Worm (Caenorhabditis elegans): ENCODE data around the gene F56C9.8.

The F56C9.8 gene

DNA sequence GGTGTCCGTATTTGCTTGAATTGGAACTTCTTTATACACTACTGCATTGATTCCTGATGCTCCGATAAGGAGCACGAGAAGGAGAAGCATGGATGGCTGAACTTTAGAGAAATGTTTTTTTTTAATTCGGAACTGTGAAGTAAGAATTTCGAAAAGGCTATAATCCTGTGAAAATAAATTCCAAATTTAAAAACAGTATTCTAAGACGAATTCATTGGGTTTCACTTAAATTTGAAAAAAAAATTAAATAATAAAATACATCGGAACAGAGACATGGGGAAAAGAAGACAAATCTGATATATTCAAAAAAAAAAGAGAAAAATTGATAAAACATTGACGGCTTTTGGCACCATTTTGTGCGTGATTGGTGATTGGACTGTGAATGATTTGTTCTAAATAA, 33.5 kb downstream of the F56C9.8 start, which contains the start of gene pho-5:
Gene pho-5, minus strand, starts transcription at position 101 of the 400 bp plus-strand sequence.
- no peak for TF ChIP-seq ets-4 (tag; optimal IDR thresholded peaks at IDR 0.05)
- TF ChIP-seq pax-1 (tag; optimal IDR thresholded peaks at IDR 0.05): no peak
- no peak for TF ChIP-seq pat-9 (tag; optimal IDR thresholded peaks at IDR 0.05)
- no peak for TF ChIP-seq hlh-6 (tag; optimal IDR thresholded peaks at IDR 0.05)
- no peak for TF ChIP-seq mec-3 (tag; optimal IDR thresholded peaks at IDR 0.05; ENCODE audit: borderline replicate concordance)

DNA sequence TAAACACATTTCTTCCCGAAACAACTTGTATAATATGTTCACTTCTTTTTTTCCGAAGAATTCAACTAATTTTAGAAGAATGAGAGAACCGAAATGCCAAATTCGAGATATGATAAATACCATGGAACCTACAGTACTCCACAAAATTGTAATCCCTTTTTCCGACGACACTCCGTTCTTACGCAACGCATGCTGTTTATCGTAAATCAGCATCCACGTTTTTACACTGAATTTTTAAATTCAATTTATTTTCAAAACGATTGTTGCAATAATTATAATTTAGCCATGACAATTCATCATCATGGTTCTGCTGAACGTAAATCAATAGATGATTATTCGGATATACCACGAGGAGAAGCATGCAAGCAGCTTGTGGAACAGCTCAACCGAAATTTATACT, 38.1 kb downstream of the F56C9.8 start, which contains the start of gene B0361.3:
Gene B0361.3, plus strand, starts transcription at position 284 of the 400 bp plus-strand sequence.
- TF ChIP-seq unc-42 (tag; optimal IDR thresholded peaks at IDR 0.05) (peak; percentile 2), pqm-1 (tag; optimal IDR thresholded peaks at IDR 0.05) (no peak)

ce11 chrIII:7278491-7278890, 40.8 kb downstream of the F56C9.8 start:
- TF ChIP-seq elt-2 (tag; optimal IDR thresholded peaks at IDR 0.05) (no peak), C08G9.2 (tag; optimal IDR thresholded peaks at IDR 0.05) (no peak), hlh-15 (tag; optimal IDR thresholded peaks at IDR 0.05) (no peak), pros-1 (tag; optimal IDR thresholded peaks at IDR 0.05) (no peak), nfya-1 (tag; optimal IDR thresholded peaks at IDR 0.05) (no peak), ref-2 (tag; optimal IDR thresholded peaks at IDR 0.05) (no peak), sox-4 (tag; optimal IDR thresholded peaks at IDR 0.05) (no peak), pha-4 (tag; optimal IDR thresholded peaks at IDR 0.05) (no peak), ahr-1 (tag; optimal IDR thresholded peaks at IDR 0.05) (no peak), F13H6.1 (tag; optimal IDR thresholded peaks at IDR 0.05) (no peak), unc-3 (GFP tag; conservative IDR thresholded peaks at IDR 0.05) (no peak), unc-3 (tag; optimal IDR thresholded peaks at IDR 0.05) (no peak), ceh-34 (tag; optimal IDR thresholded peaks at IDR 0.05) (no peak), pha-2 (tag; optimal IDR thresholded peaks at IDR 0.05) (no peak), gmeb-2 (tag; optimal IDR thresholded peaks at IDR 0.05) (no peak), Y22D7AL.16 (tag; optimal IDR thresholded peaks at IDR 0.05) (no peak), fkh-10 (GFP tag; optimal IDR thresholded peaks at IDR 0.05) (no peak)

DNA sequence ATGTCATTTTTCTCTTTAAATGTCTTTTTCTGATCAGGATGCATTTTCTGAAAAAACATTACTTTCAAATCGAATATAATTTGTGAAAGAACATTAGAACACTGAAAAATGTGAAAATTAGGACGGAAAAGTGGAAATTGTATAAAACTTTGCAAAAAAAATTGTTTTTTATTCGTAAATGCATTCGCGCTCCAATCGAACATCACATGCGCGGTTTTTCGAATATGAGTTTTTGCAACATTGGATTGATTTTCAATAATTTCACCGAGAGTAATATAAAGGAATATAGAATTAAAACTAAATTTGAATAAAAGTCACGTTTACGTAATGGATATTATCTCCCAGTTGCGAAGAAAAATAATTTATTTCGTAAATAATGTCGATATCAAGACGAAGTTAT, 42.1 kb downstream of the F56C9.8 start, which contains the start of the genes spot-1 and B0361.11:
Gene spot-1, minus strand, starts transcription at position 47 of the 400 bp plus-strand sequence.
Gene B0361.11, plus strand, starts transcription at position 372 of the 400 bp plus-strand sequence.
- TF ChIP-seq ceh-45 (GFP tag; IDR thresholded peaks at IDR 0.05): no peak
- TF ChIP-seq hlh-30 (tag; optimal IDR thresholded peaks at IDR 0.05; ENCODE audit: insufficient read depth): peak; percentile 31
- peak; percentile 2 for TF ChIP-seq unc-42 (tag; optimal IDR thresholded peaks at IDR 0.05)
- peak; percentile 19 for TF ChIP-seq ceh-48 (tag; optimal IDR thresholded peaks at IDR 0.05)
- TF ChIP-seq elt-2 (tag; optimal IDR thresholded peaks at IDR 0.05): peak; percentile 18
- peak; percentile 23 for TF ChIP-seq nfya-1 (tag; optimal IDR thresholded peaks at IDR 0.05)

ce11 chrIII:7275296-7275695, 44.0 kb downstream of the F56C9.8 start, which contains the start of gene psd-1:
TSS of gene psd-1 (minus strand) at chrIII:7275396.
- TF ChIP-seq ztf-16 (tag; optimal IDR thresholded peaks at IDR 0.05): no peak
- TF ChIP-seq ceh-31 (tag; optimal IDR thresholded peaks at IDR 0.05): no peak
- TF ChIP-seq pros-1 (tag; optimal IDR thresholded peaks at IDR 0.05): no peak
- TF ChIP-seq elt-4 (tag; optimal IDR thresholded peaks at IDR 0.05): no peak
- TF ChIP-seq hlh-30 (tag; optimal IDR thresholded peaks at IDR 0.05; ENCODE audit: insufficient read depth): no peak
- no peak for TF ChIP-seq pha-2 (tag; optimal IDR thresholded peaks at IDR 0.05)

DNA sequence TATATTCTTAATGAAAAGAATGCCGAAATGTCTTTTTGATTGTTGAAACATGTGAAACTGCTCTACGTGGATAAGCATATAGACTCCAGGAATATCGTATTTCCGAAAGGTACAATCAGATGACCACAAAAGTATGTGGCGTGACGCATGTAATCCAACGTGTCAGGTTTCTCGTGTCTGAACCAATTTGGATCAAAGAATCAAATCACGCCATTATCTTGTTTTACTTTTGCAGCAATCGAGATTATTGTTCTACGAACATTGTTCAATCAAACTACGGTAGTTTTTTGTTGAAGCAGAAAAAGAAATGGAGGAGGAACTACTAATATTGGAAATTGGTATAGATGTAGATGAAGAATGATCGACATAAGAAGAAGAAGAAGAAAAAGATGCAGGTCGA, 45.6 kb downstream of the F56C9.8 start:
- TF ChIP-seq pha-4 (tag; optimal IDR thresholded peaks at IDR 0.05) (no peak), hlh-15 (tag; optimal IDR thresholded peaks at IDR 0.05) (no peak), ceh-14 (tag; optimal IDR thresholded peaks at IDR 0.05) (no peak), elt-2 (tag; optimal IDR thresholded peaks at IDR 0.05) (no peak), ceh-48 (tag; optimal IDR thresholded peaks at IDR 0.05) (no peak), dmd-4 (tag; optimal IDR thresholded peaks at IDR 0.05; ENCODE audit: borderline replicate concordance) (no peak), T23F11.4 (GFP tag; optimal IDR thresholded peaks at IDR 0.05) (no peak), fkh-10 (GFP tag; optimal IDR thresholded peaks at IDR 0.05) (no peak), ceh-34 (tag; optimal IDR thresholded peaks at IDR 0.05) (no peak), ama-1 (optimal IDR thresholded peaks at IDR 0.05) (no peak), hlh-6 (tag; optimal IDR thresholded peaks at IDR 0.05) (no peak)

All from whole organism, late embryonic.